Fruit fly (Drosophila melanogaster) whole organism, embryonic: Measurements from ENCODE around the gene CG15517.
A peak's percentile ranks its signal among the peaks of the same experiment; 100 is the strongest.

Source experiments
- C15 ChIP-seq: fragments of 200-800 bp; sonication (Bioruptor generic); IDR thresholded peaks from 3 replicates; pipeline ENCODE4 v1.3.6; 2022; ENCODE audit warnings: missing biosample characterization, missing genetic modification characterization
- CG10565 ChIP-seq: fragments of 200-800 bp; sonication (Bioruptor generic); optimal IDR thresholded peaks from 3 replicates; lab custom pipeline; 2016; ENCODE audit warnings: missing biosample characterization, mild to moderate bottlenecking, missing genetic modification characterization
- CG11398 ChIP-seq: fragments of 200-800 bp; sonication (Bioruptor generic); optimal IDR thresholded peaks from 2 replicates; lab custom pipeline; 2016; ENCODE audit warnings: missing biosample characterization, missing genetic modification characterization
- CG11695 ChIP-seq: fragments of 200-800 bp; sonication (Bioruptor generic); IDR thresholded peaks from 3 replicates; pipeline ENCODE4 v1.3.6; 2022; ENCODE audit warnings: missing biosample characterization, missing genetic modification characterization
- CG12744 ChIP-seq: fragments of 200-800 bp; sonication (Bioruptor generic); optimal IDR thresholded peaks from 2 replicates; lab custom pipeline; 2016; ENCODE audit warnings: missing biosample characterization, missing genetic modification characterization
- CG14860 ChIP-seq: fragments of 200-800 bp; sonication (Bioruptor generic); IDR thresholded peaks from 3 replicates; pipeline ENCODE4 v1.3.6; 2022; ENCODE audit warnings: missing biosample characterization, missing genetic modification characterization; ENCODE audit not compliant: partially characterized antibody
- CG15479 ChIP-seq: fragments of 200-800 bp; sonication (Bioruptor generic); optimal IDR thresholded peaks from 3 replicates; lab custom pipeline; 2019; ENCODE audit warnings: missing biosample characterization, mild to moderate bottlenecking, missing genetic modification characterization, moderate library complexity
- CG16779 ChIP-seq: fragments of 200-800 bp; sonication (Bioruptor generic); IDR thresholded peaks from 2 replicates; pipeline ENCODE4 v1.3.6; 2022; ENCODE audit warnings: missing biosample characterization, missing genetic modification characterization
- CG17612 ChIP-seq: fragments of 200-800 bp; sonication (Bioruptor generic); IDR thresholded peaks from 2 replicates; pipeline ENCODE4 v1.3.6; 2022; ENCODE audit warnings: missing biosample characterization, missing genetic modification characterization
- CG17802 ChIP-seq: fragments of 200-800 bp; sonication (Bioruptor generic); optimal IDR thresholded peaks from 2 replicates; lab custom pipeline; 2018; ENCODE audit warnings: missing biosample characterization, mild to moderate bottlenecking, missing genetic modification characterization, moderate library complexity
- CG2678 ChIP-seq: fragments of 200-800 bp; sonication (Bioruptor generic); optimal IDR thresholded peaks from 3 replicates; lab custom pipeline; 2019; ENCODE audit warnings: missing biosample characterization, mild to moderate bottlenecking, missing genetic modification characterization, moderate library complexity
- CG2875 ChIP-seq: fragments of 200-800 bp; sonication (Bioruptor generic); optimal IDR thresholded peaks from 2 replicates; lab custom pipeline; 2017; ENCODE audit warnings: missing biosample characterization, mild to moderate bottlenecking, missing genetic modification characterization, missing genetic modification reagents
- CG3163 ChIP-seq: fragments of 200-800 bp; sonication (Bioruptor generic); optimal IDR thresholded peaks from 3 replicates; lab custom pipeline; 2016; ENCODE audit warnings: missing biosample characterization, missing genetic modification characterization
- CG3407 ChIP-seq: fragments of 200-800 bp; sonication (Bioruptor generic); optimal IDR thresholded peaks from 2 replicates; lab custom pipeline; 2018; ENCODE audit warnings: missing biosample characterization, mild to moderate bottlenecking, missing genetic modification characterization
- CG4820 ChIP-seq: fragments of 200-800 bp; sonication (Bioruptor generic); optimal IDR thresholded peaks from 3 replicates; lab custom pipeline; 2016; ENCODE audit warnings: missing biosample characterization, missing genetic modification characterization
- CG5180 ChIP-seq: fragments of 200-800 bp; sonication (Bioruptor generic); optimal IDR thresholded peaks from 3 replicates; lab custom pipeline; 2017; ENCODE audit warnings: missing biosample characterization, missing genetic modification characterization, mild to moderate bottlenecking, moderate library complexity, missing genetic modification reagents
- CG6175 ChIP-seq: fragments of 200-800 bp; sonication (Bioruptor generic); IDR thresholded peaks from 3 replicates; pipeline ENCODE4 v1.3.6; 2022; ENCODE audit warnings: missing biosample characterization, missing genetic modification characterization
- CG6272 ChIP-seq: fragments of 200-800 bp; sonication (Bioruptor generic); IDR thresholded peaks from 2 replicates; pipeline ENCODE4 v1.3.6; 2022; ENCODE audit warnings: missing biosample characterization, missing genetic modification characterization
- CG7357 ChIP-seq: fragments of 200-800 bp; sonication (Bioruptor generic); IDR thresholded peaks from 3 replicates; pipeline ENCODE4 v1.3.6; 2022; ENCODE audit warnings: missing biosample characterization, missing genetic modification characterization
- CG7745 ChIP-seq: fragments of 200-800 bp; sonication (Bioruptor generic); optimal IDR thresholded peaks from 2 replicates; lab custom pipeline; 2018; ENCODE audit warnings: missing biosample characterization, mild to moderate bottlenecking, missing genetic modification characterization, moderate library complexity
- CG9797 ChIP-seq: fragments of 200-800 bp; sonication (Bioruptor generic); optimal IDR thresholded peaks from 3 replicates; lab custom pipeline; 2018; ENCODE audit warnings: missing biosample characterization, mild to moderate bottlenecking, missing genetic modification characterization
- Dbx ChIP-seq: fragments of 200-800 bp; sonication (Bioruptor generic); IDR thresholded peaks from 3 replicates; pipeline ENCODE4 v1.3.6; 2022; ENCODE audit warnings: missing biosample characterization, missing genetic modification characterization
- Dek ChIP-seq: fragments of 200-800 bp; sonication (Bioruptor generic); optimal IDR thresholded peaks from 3 replicates; lab custom pipeline; 2019; ENCODE audit warnings: missing biosample characterization, mild to moderate bottlenecking, missing genetic modification characterization, moderate library complexity
- Drgx ChIP-seq: fragments of 200-800 bp; sonication (Bioruptor generic); IDR thresholded peaks from 2 replicates; pipeline ENCODE4 v1.3.6; 2022; ENCODE audit warnings: missing biosample characterization, missing genetic modification characterization
- Gug ChIP-seq: fragments of 200-800 bp; sonication (Bioruptor generic); IDR thresholded peaks from 4 replicates; pipeline ENCODE4 v1.3.6; 2022; ENCODE audit warnings: missing biosample characterization, missing genetic modification characterization
- Hand ChIP-seq: fragments of 200-800 bp; sonication (Bioruptor generic); optimal IDR thresholded peaks from 2 replicates; lab custom pipeline; 2017; ENCODE audit warnings: mild to moderate bottlenecking, missing biosample characterization, missing genetic modification reagents, missing genetic modification characterization
- Hr51 ChIP-seq, 2 experiments: fragments of 200-800 bp; sonication (Bioruptor generic); optimal IDR thresholded peaks; 2 replicates in 1 of 2; 3 replicates in 1 of 2; lab custom pipeline; 2016 to 2018; ENCODE audit warnings: missing biosample characterization in 2 of 2, missing genetic modification characterization in 2 of 2, mild to moderate bottlenecking in 1 of 2, moderate library complexity in 1 of 2
- Nf-YC ChIP-seq: fragments of 200-800 bp; optimal IDR thresholded peaks from 3 replicates; lab custom pipeline; 2019; ENCODE audit warnings: missing biosample characterization, mild to moderate bottlenecking, missing genetic modification characterization, moderate library complexity
- Opbp ChIP-seq: fragments of 200-800 bp; sonication (Bioruptor generic); IDR thresholded peaks from 3 replicates; pipeline ENCODE4 v1.3.6; 2022; ENCODE audit warnings: missing biosample characterization, missing genetic modification characterization; ENCODE audit not compliant: partially characterized antibody
- Taf1 ChIP-seq: fragments of 200-800 bp; sonication (Bioruptor generic); IDR thresholded peaks from 2 replicates; pipeline ENCODE4 v1.3.6; 2022; ENCODE audit warnings: missing biosample characterization, missing genetic modification characterization
- ab ChIP-seq: fragments of 200-800 bp; sonication (Bioruptor generic); optimal IDR thresholded peaks from 2 replicates; lab custom pipeline; 2016; ENCODE audit warnings: missing biosample characterization, missing genetic modification characterization
- abd-A ChIP-seq: fragments of 200-800 bp; sonication (Bioruptor generic); optimal IDR thresholded peaks from 3 replicates; lab custom pipeline; 2019; ENCODE audit warnings: missing biosample characterization, mild to moderate bottlenecking, missing genetic modification characterization, moderate library complexity
- ap ChIP-seq: fragments of 200-800 bp; sonication (Bioruptor generic); IDR thresholded peaks from 2 replicates; pipeline ENCODE4 v1.3.6; 2022; ENCODE audit warnings: missing biosample characterization, missing genetic modification characterization
- cg ChIP-seq: fragments of 200-800 bp; sonication (Bioruptor generic); optimal IDR thresholded peaks from 3 replicates; lab custom pipeline; 2019; ENCODE audit warnings: missing biosample characterization, mild to moderate bottlenecking, missing genetic modification characterization, moderate library complexity
- dan ChIP-seq: fragments of 200-800 bp; sonication (Bioruptor generic); IDR thresholded peaks from 2 replicates; pipeline ENCODE4 v1.3.6; 2022; ENCODE audit warnings: missing biosample characterization, missing genetic modification characterization
- ems ChIP-seq: fragments of 200-800 bp; sonication (Bioruptor generic); optimal IDR thresholded peaks from 3 replicates; lab custom pipeline; 2016; ENCODE audit warnings: missing biosample characterization, missing genetic modification characterization
- ewg ChIP-seq: fragments of 200-800 bp; sonication (Bioruptor generic); optimal IDR thresholded peaks from 3 replicates; lab custom pipeline; 2017; ENCODE audit warnings: mild to moderate bottlenecking, missing biosample characterization, missing genetic modification reagents, missing genetic modification characterization
- gce ChIP-seq: fragments of 200-800 bp; sonication (Bioruptor generic); IDR thresholded peaks from 3 replicates; pipeline ENCODE4 v1.3.6; 2022; ENCODE audit warnings: missing biosample characterization, missing genetic modification characterization
- gfzf ChIP-seq: fragments of 200-800 bp; sonication (Bioruptor generic); optimal IDR thresholded peaks from 2 replicates; lab custom pipeline; 2016; ENCODE audit warnings: missing biosample characterization, mild to moderate bottlenecking, missing genetic modification characterization, moderate library complexity
- klu ChIP-seq: fragments of 200-800 bp; sonication (Bioruptor generic); IDR thresholded peaks from 2 replicates; pipeline ENCODE4 v1.3.6; 2022; ENCODE audit warnings: missing biosample characterization, missing genetic modification characterization
- lab ChIP-seq: fragments of 200-800 bp; sonication (Bioruptor generic); optimal IDR thresholded peaks from 3 replicates; lab custom pipeline; 2017; ENCODE audit warnings: missing biosample characterization, missing genetic modification characterization, mild to moderate bottlenecking, moderate library complexity, missing genetic modification reagents
- mld ChIP-seq: fragments of 200-800 bp; sonication (Bioruptor generic); IDR thresholded peaks from 3 replicates; pipeline ENCODE4 v1.3.6; 2022; ENCODE audit warnings: missing biosample characterization, missing genetic modification characterization; ENCODE audit not compliant: partially characterized antibody
- otp ChIP-seq: fragments of 200-800 bp; sonication (Bioruptor generic); IDR thresholded peaks from 3 replicates; pipeline ENCODE4, ENCODE4 v1.3.6; 2022; ENCODE audit warnings: missing biosample characterization, missing genetic modification characterization
- p53 ChIP-seq: fragments of 200-800 bp; sonication (Bioruptor generic); optimal IDR thresholded peaks from 2 replicates; lab custom pipeline; 2016; ENCODE audit warnings: missing biosample characterization, missing genetic modification characterization
- psq ChIP-seq: fragments of 200-800 bp; sonication (Bioruptor generic); optimal IDR thresholded peaks from 2 replicates; lab custom pipeline; 2017; ENCODE audit warnings: missing biosample characterization, missing genetic modification characterization
- sc ChIP-seq, 3 experiments: fragments of >200 bp in 2 of 3; fragments of 200-800 bp in 1 of 3; sonication (Bioruptor generic) in 1 of 3; optimal IDR thresholded peaks; 2 replicates in 2 of 3; 3 replicates in 1 of 3; lab custom pipeline; 2017; ENCODE audit warnings: mild to moderate bottlenecking in 1 of 3, missing biosample characterization in 1 of 3, missing genetic modification characterization in 1 of 3, missing genetic modification reagents in 1 of 3
- ssp ChIP-seq: fragments of 200-800 bp; sonication (Bioruptor generic); IDR thresholded peaks from 2 replicates; pipeline ENCODE4 v1.3.6; 2022; ENCODE audit warnings: missing biosample characterization, missing genetic modification characterization
- ttk ChIP-seq: fragments of 200-800 bp; sonication (Bioruptor generic); IDR thresholded peaks from 2 replicates; pipeline ENCODE4 v2.1.2; 2022; ENCODE audit warnings: missing biosample characterization, missing genetic modification characterization
- unc-4 ChIP-seq: fragments of 200-800 bp; sonication (Bioruptor generic); IDR thresholded peaks from 2 replicates; pipeline ENCODE4 v1.3.6; 2022; ENCODE audit warnings: missing biosample characterization, missing genetic modification characterization; ENCODE audit not compliant: partially characterized antibody
- zf30C ChIP-seq: fragments of 200-800 bp; sonication (Bioruptor generic); optimal IDR thresholded peaks from 3 replicates; lab custom pipeline; 2018; ENCODE audit warnings: missing biosample characterization, mild to moderate bottlenecking, missing genetic modification characterization

Gene CG15517

DNA sequence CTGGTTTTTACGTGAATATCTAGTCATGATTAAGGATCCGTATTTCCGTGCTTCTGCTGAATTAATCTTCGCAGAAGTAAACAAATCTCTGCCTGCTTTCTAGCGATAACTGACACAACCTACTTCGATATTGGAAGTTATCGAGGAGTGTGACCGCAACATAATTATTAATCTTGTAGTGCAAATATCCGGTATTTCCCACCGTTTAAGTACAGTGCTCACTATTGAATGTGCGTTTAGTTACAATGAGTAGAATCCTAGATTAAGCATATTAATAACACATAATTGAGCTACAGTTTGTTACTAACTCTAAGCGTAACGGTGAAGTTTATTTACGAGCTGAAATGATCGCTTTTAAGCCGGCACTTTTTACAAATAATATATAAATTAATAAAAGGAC lies 43.9 kb downstream of the CG15517 start (continued):
- TF ChIP-seq CG15479 (GFP tag; lab: Kevin White, UChicago) (no peak), CG16779 (GFP tag; lab: Robert Waterston, UW) (no peak), gce (no peak), Taf1 (no peak), CG3163 (GFP tag; lab: Kevin White, UChicago) (no peak), Nf-YC (tag; lab: Kevin White, UChicago) (no peak), unc-4 (GFP tag; lab: Robert Waterston, UW) (0 out of 2 replicates have a peak, but pooled peaks have one; percentile 49), Hr51 (GFP tag; optimal IDR thresholded peaks at IDR 0.05; lab: Kevin White, UChicago) (no peak), CG17802 (tag; lab: Kevin White, UChicago) (peak; percentile 11), p53 (GFP tag; lab: Kevin White, UChicago) (no peak), mld (GFP tag; lab: Robert Waterston, UW) (no peak), psq (GFP tag; lab: Kevin White, UChicago) (no peak), gfzf (peak; percentile 72), C15 (GFP tag; lab: Robert Waterston, UW) (no peak), Gug (GFP tag; lab: Robert Waterston, UW) (peak; percentile 38; the same call in 1 of the 4 replicates), CG11695 (GFP tag; lab: Robert Waterston, UW) (no peak), CG2875 (GFP tag; lab: Kevin White, UChicago) (no peak), ems (GFP tag; lab: Kevin White, UChicago) (no peak), zf30C (GFP tag; lab: Kevin White, UChicago) (no peak), lab (GFP tag; lab: Kevin White, UChicago) (no peak), CG6272 (GFP tag; lab: Robert Waterston, UW) (no peak), CG12744 (GFP tag; lab: Kevin White, UChicago) (peak; percentile 10), otp (no peak), CG5180 (no peak), Dek (tag; lab: Kevin White, UChicago) (peak; percentile 34), ttk (no peak), CG2678 (tag; lab: Kevin White, UChicago) (no peak), CG3407 (GFP tag; lab: Kevin White, UChicago) (no peak), sc (optimal IDR thresholded peaks at IDR 0.05; lab: Kevin White, UChicago) (no peak), sc (GFP tag; optimal IDR thresholded peaks at IDR 0.05; lab: Kevin White, UChicago) (no peak), CG7357 (no peak), CG9797 (peak; percentile 65), Drgx (GFP tag; lab: Robert Waterston, UW) (0 out of 2 replicates have a peak, but pooled peaks have one; percentile 30), ap (GFP tag; lab: Robert Waterston, UW) (no peak), CG11398 (GFP tag; lab: Kevin White, UChicago) (no peak), CG6175 (no peak), klu (GFP tag; lab: Robert Waterston, UW) (no peak), Hand (no peak), CG4820 (no peak), Opbp (GFP tag; lab: Robert Waterston, UW) (0 out of 3 replicates have a peak, but pooled peaks have one; percentile 27), ewg (GFP tag; lab: Kevin White, UChicago) (peak; percentile 6), ssp (GFP tag; lab: Robert Waterston, UW) (peak; percentile 52), cg (no peak), Dbx (GFP tag; lab: Robert Waterston, UW) (peak; percentile 60; the same call in 1 of the 3 replicates), ab (GFP tag; lab: Kevin White, UChicago) (no peak), CG10565 (no peak), CG14860 (no peak), abd-A (tag; lab: Kevin White, UChicago) (no peak), dan (GFP tag; lab: Robert Waterston, UW) (no peak), CG7745 (no peak), CG17612 (no peak)
